Worm (Caenorhabditis elegans): ENCODE results near the gene T07G12.3.

DNA sequence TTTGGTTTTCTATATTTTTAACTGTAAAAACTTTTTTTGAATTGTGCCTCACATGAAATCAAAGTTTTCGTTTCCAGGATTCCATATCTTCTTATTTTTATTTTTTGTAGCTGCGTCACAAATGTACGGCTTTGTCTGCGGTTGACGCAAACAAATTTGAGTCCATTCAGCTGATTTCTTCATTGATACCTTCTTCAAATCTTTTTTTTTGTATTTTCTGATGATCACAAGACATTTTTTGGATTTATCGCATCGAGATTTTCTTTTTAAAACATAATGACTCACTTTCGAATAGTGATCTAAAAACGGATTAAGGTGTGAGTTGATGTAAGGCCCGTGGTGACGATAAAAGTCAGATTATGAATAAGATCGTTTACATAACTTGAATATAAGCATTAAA lies 15.1 kb upstream of the T07G12.3 start:
- TF ChIP-seq F13C5.2 (tag; optimal IDR thresholded peaks at IDR 0.05) (no peak), hmbx-1 (tag; optimal IDR thresholded peaks at IDR 0.05) (no peak), tbx-37 (GFP tag; conservative IDR thresholded peaks at IDR 0.05) (no peak), ets-7 (tag; optimal IDR thresholded peaks at IDR 0.05) (no peak), hnd-1 (tag; optimal IDR thresholded peaks at IDR 0.05) (no peak), ama-1 (optimal IDR thresholded peaks at IDR 0.05) (no peak), ceh-36 (tag; optimal IDR thresholded peaks at IDR 0.05) (no peak), tra-4 (tag; optimal IDR thresholded peaks at IDR 0.05) (no peak), aly-1 (tag; optimal IDR thresholded peaks at IDR 0.05) (no peak), B0310.2 (tag; optimal IDR thresholded peaks at IDR 0.05) (no peak), flt-1 (GFP tag; IDR thresholded peaks at IDR 0.05) (no peak), hmg-4 (GFP tag; optimal IDR thresholded peaks at IDR 0.05) (no peak), pes-1 (GFP tag; IDR thresholded peaks at IDR 0.05) (no peak)
